Worm (Caenorhabditis elegans) whole organism, early embryonic: ENCODE data around the gene srd-26.
"Not testable (repeated sequence)": the region's sequence is repeated elsewhere in the genome, so short reads cannot be mapped to it uniquely, and the experiment has no call there.

Experiments
- B0310.2 ChIP-seq: sonication (generic microtip); optimal IDR thresholded peaks from 2 replicates; lab custom pipeline; 2016; ENCODE audit warnings: mild to moderate bottlenecking, missing genetic modification characterization, missing compliant biosample characterization
- F13C5.2 ChIP-seq: sonication (generic microtip); optimal IDR thresholded peaks from 2 replicates; lab custom pipeline; 2017; ENCODE audit warnings: mild to moderate bottlenecking, missing genetic modification characterization, inconsistent platforms, missing compliant biosample characterization
- aly-1 ChIP-seq: sonication (generic microtip); optimal IDR thresholded peaks from 2 replicates; lab custom pipeline; 2016; ENCODE audit warnings: missing genetic modification characterization, missing compliant biosample characterization
- ama-1 ChIP-seq: fragments of 150-350 bp; optimal IDR thresholded peaks from 2 replicates; lab custom pipeline; 2014
- ceh-13 ChIP-seq: fragments of 200-800 bp; sonication (Bioruptor generic); optimal IDR thresholded peaks from 2 replicates; lab custom pipeline; 2018; ENCODE audit warnings: mild to moderate bottlenecking, missing genetic modification characterization, missing compliant biosample characterization
- ceh-36 ChIP-seq: sonication (generic microtip); optimal IDR thresholded peaks from 2 replicates; lab custom pipeline; 2016; ENCODE audit warnings: missing genetic modification characterization, inconsistent platforms, missing compliant biosample characterization
- ets-7 ChIP-seq: sonication (generic microtip); optimal IDR thresholded peaks from 2 replicates; lab custom pipeline; 2016; ENCODE audit warnings: missing genotype, missing genetic modification characterization, missing compliant biosample characterization
- flt-1 ChIP-seq: fragments of 200-800 bp; sonication (Bioruptor generic); IDR thresholded peaks from 2 replicates; pipeline ENCODE4 v1.3.6; 2022; ENCODE audit warnings: missing genetic modification characterization, missing compliant biosample characterization
- hmbx-1 ChIP-seq: sonication (generic microtip); optimal IDR thresholded peaks from 2 replicates; lab custom pipeline; 2016; ENCODE audit warnings: mild to moderate bottlenecking, missing genetic modification characterization, missing compliant biosample characterization
- hmg-4 ChIP-seq: fragments of 200-800 bp; sonication (Bioruptor generic); optimal IDR thresholded peaks from 2 replicates; lab custom pipeline; 2018; ENCODE audit warnings: mild to moderate bottlenecking, missing genetic modification characterization, missing compliant biosample characterization
- hnd-1 ChIP-seq: sonication (generic microtip); optimal IDR thresholded peaks from 2 replicates; lab custom pipeline; 2016; ENCODE audit warnings: missing genetic modification characterization, missing compliant biosample characterization
- pes-1 ChIP-seq: fragments of 200-800 bp; sonication (Bioruptor generic); IDR thresholded peaks from 2 replicates; pipeline ENCODE4 v1.3.6; 2022; ENCODE audit warnings: missing genetic modification reagents, missing genetic modification characterization, missing compliant biosample characterization
- scrt-1 ChIP-seq: fragments of 200-800 bp; sonication (Bioruptor generic); IDR thresholded peaks from 2 replicates; pipeline ENCODE4 v1.3.6; 2022; ENCODE audit warnings: missing genetic modification characterization, missing compliant biosample characterization
- sea-1 ChIP-seq: fragments of 200-800 bp; sonication (Bioruptor generic); conservative IDR thresholded peaks from 2 replicates; pipeline ENCODE4 v1.3.6; 2022; ENCODE audit warnings: missing genetic modification characterization, missing compliant biosample characterization
- tbx-11 ChIP-seq: fragments of 200-800 bp; sonication (Bioruptor generic); IDR thresholded peaks from 2 replicates; pipeline ENCODE4 v1.3.6; 2022; ENCODE audit warnings: missing genetic modification characterization, missing compliant biosample characterization
- tbx-37 ChIP-seq: fragments of 200-800 bp; sonication (Bioruptor generic); conservative IDR thresholded peaks from 2 replicates; pipeline ENCODE4 v1.3.6; 2022; ENCODE audit warnings: missing genetic modification reagents, missing genetic modification characterization, missing compliant biosample characterization
- tra-4 ChIP-seq: sonication (generic microtip); optimal IDR thresholded peaks from 2 replicates; lab custom pipeline; 2017; ENCODE audit warnings: missing genetic modification characterization, missing compliant biosample characterization

Gene srd-26

DNA sequence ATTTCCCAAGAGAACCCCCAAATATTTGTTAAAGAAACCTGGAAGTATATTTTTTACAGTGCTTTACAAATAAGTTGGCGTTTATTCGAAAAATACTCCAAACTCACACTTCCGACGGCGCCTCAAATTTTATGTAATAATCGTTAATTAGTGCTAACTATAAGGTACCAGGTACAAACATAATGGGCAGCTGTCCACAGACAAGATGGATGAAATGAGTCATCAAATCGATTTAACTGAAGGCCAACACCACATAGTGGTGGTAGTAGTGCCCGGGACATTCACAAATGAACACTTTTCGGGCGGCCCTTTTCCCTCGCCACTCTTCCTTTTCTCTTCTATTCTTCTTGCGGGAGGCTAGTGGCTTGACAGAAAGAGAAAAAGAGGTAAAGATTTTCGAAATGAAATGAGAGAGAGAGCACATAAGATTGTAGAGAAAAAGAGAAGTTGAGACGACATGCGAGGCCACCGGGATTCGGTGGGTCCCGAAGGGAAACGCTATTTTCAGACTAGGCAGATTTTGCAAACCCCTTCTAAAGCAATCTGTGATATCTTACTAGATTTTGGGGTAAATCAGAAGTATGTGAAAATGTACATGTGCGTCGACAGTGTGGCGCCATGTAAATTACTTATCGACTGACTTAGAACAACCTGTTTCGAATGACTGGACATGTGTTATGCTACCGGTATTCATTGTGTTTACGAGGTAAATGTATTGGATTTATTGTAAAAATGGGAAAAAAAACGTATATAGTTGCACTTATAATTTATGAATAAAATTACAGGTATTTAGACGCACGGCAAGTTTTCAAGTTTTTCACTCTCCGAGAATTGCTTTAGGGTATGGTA is 23.3 kb downstream of the srd-26 start:
- TF ChIP-seq ceh-36 (tag; lab: Kevin White, UChicago) (no peak), hmbx-1 (tag; lab: Kevin White, UChicago) (no peak), F13C5.2 (tag; lab: Kevin White, UChicago) (peak; percentile 34), ceh-13 (GFP tag; lab: Kevin White, UChicago) (no peak), B0310.2 (tag; lab: Kevin White, UChicago) (no peak), hmg-4 (GFP tag; lab: Kevin White, UChicago) (peak; percentile 69), ama-1 (no peak), ets-7 (tag; lab: Kevin White, UChicago) (no peak), hnd-1 (tag; lab: Kevin White, UChicago) (no peak), flt-1 (GFP tag; lab: Robert Waterston, UW) (no peak)

DNA sequence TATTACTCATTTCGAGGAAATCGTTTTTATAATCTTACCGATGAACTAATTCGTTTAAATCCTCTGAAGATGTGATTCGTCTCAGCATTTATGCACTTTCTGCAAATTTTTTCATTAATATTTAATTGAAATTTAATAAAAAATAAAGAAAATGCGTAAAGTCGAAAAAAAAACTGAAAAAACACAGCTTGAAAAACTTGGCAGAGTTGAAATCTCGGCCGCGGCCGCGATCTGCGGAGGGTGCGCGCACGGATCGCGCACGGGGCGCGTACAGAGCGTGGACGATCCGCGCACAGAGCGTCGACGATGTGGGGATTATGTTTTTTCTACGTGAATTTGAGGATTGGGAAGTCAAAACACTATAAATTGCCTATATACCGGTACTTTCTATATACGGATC is 25.0 kb downstream of the srd-26 start, which contains the start of gene AH10.4:
TSS of gene AH10.4 (minus strand) at position 101 of the 400 bp plus-strand sequence.
- TF ChIP-seq pes-1 (GFP tag; lab: Robert Waterston, UW); ets-7 (tag; lab: Kevin White, UChicago); scrt-1 (GFP tag; lab: Robert Waterston, UW): not testable (repeated sequence)

DNA sequence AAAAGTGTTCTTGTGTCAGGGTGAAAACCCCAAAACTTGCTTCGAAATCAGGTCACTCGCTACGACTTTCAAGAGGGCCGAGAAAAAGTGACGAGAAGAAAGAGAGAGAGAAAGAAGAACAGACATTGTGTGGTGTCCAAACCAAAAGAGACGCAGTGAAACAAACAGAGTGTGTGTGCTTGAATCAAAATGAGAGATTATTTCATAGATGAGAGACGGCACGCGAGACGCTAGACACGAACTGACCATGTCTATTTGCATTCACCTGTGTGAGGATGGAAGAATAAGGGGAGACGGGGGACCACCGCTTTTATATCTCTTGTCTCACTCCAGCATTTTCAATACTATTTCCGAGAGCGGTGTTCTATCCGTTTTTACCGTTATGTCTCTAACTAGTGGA is 26.7 kb downstream of the srd-26 start:
- no peak for TF ChIP-seq hmbx-1 (tag; lab: Kevin White, UChicago)
- TF ChIP-seq flt-1 (GFP tag; lab: Robert Waterston, UW) = no peak
- TF ChIP-seq F13C5.2 (tag; lab: Kevin White, UChicago) = no peak
- peak; percentile 42 for TF ChIP-seq ceh-36 (tag; lab: Kevin White, UChicago)
- TF ChIP-seq ama-1 = no peak
- no peak for TF ChIP-seq tbx-11 (GFP tag; lab: Robert Waterston, UW)
- TF ChIP-seq B0310.2 (tag; lab: Kevin White, UChicago) = no peak
- no peak for TF ChIP-seq aly-1 (tag; lab: Kevin White, UChicago)
- no peak for TF ChIP-seq pes-1 (GFP tag; lab: Robert Waterston, UW)
- TF ChIP-seq tbx-37 (GFP tag; lab: Robert Waterston, UW) = no peak
- peak; percentile 26 for TF ChIP-seq hmg-4 (GFP tag; lab: Kevin White, UChicago)

DNA sequence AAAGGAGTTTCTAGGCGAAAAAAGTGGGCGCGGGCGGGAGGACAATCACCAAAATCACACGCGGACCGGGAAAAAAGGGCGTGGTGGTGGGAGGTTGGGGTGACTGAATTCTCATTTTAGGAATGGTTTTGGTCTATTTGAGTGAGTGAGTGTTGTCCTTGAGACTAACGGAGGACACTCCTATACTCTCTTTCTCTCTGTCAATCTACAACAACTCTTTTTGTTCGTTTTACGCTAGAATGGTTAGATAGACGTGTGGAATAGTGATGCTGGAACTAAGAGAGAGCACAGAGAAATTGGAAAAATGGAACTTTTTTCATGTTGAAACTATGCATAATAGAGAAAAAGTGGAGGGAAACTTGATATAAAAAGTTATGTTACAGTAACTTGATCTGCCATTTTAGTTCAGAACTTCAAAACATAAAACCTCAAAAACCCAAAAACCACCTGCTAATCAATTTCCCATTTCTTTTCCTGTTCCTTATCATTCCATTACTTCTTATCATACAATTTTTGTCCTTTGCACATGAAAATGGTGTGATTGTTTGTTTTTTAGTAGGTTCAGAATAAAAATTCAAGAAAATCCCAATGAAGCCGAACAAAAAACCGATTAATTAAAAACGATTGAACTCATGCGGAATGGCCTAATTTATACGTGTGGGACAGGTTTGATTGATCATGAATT is 27.9 kb downstream of the srd-26 start:
- TF ChIP-seq ets-7 (tag; lab: Kevin White, UChicago) (no peak), scrt-1 (GFP tag; lab: Robert Waterston, UW) (no peak), ceh-13 (GFP tag; lab: Kevin White, UChicago) (no peak), sea-1 (GFP tag; lab: Robert Waterston, UW) (no peak), F13C5.2 (tag; lab: Kevin White, UChicago) (no peak), tbx-11 (GFP tag; lab: Robert Waterston, UW) (no peak), ama-1 (no peak), tra-4 (no peak), pes-1 (GFP tag; lab: Robert Waterston, UW) (no peak), hmg-4 (GFP tag; lab: Kevin White, UChicago) (no peak), tbx-37 (GFP tag; lab: Robert Waterston, UW) (no peak), aly-1 (tag; lab: Kevin White, UChicago) (no peak), ceh-36 (tag; lab: Kevin White, UChicago) (no peak), flt-1 (GFP tag; lab: Robert Waterston, UW) (no peak), hmbx-1 (tag; lab: Kevin White, UChicago) (no peak), hnd-1 (tag; lab: Kevin White, UChicago) (no peak), B0310.2 (tag; lab: Kevin White, UChicago) (no peak)

DNA sequence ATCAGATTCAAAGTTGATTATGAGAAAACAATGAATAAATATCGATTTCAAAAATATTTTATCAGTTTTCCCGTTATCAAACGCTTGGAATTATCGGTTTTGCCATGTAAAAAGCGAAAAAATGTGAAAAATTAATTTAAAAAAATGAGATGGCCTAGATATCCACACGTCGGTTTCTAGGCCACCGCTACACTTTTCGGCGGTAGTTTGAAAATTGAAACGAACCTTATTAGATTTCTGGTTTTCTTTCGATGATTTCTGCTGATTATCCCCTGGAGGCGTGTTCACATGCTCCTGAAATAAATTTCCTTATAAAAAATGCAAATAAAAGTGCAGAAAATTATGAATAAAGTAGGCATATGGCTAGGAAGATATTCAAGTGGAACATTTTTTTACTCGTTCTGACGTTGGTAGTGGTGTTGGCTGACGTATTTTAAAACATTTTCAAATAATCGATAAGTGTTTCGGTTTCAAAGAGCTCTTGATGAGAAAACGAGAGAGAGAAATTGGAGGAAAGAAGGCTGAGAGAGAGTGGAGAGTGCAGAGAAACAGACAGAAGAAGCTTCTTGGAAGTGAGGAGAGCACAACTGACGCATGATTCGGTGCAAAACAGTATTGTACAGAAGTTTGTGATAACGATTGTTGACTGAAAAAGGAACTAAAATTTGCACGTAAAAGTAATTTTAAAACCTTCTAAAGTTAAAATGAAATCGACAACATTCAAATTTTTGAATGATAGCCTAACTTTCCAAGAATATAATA is 29.6 kb downstream of the srd-26 start:
- TF ChIP-seq sea-1 (GFP tag; lab: Robert Waterston, UW) (no peak), tra-4 (no peak), ama-1 (no peak), hnd-1 (tag; lab: Kevin White, UChicago) (no peak), hmbx-1 (tag; lab: Kevin White, UChicago) (no peak), pes-1 (GFP tag; lab: Robert Waterston, UW) (no peak)

DNA sequence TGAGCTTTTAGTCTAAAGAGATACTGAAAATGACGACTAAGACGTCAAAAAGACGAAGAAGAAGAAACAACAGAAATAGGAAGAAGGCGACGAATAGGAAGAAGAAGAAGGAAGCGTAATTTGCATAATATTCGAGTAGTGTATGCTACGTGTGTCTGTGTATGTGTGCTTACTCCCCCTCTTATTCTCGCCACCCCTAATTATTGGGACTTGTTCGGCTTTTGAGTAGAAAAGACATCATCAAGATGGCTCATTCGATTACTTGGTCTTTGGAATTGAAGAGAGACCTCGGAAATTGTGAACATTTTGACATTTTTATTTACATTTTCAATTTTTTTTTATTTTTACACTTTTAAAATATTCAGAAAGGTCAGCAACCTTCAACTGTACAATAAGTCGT is 32.6 kb downstream of the srd-26 start:
- TF ChIP-seq B0310.2 (tag; lab: Kevin White, UChicago) (no peak), ceh-36 (tag; lab: Kevin White, UChicago) (no peak), ceh-13 (GFP tag; lab: Kevin White, UChicago) (no peak), tra-4 (no peak), ama-1 (no peak), tbx-37 (GFP tag; lab: Robert Waterston, UW) (no peak), ets-7 (tag; lab: Kevin White, UChicago) (no peak), aly-1 (tag; lab: Kevin White, UChicago) (no peak), flt-1 (GFP tag; lab: Robert Waterston, UW) (no peak), hmbx-1 (tag; lab: Kevin White, UChicago) (no peak), F13C5.2 (tag; lab: Kevin White, UChicago) (no peak)
